Fruit fly (Drosophila melanogaster): ENCODE measurements around the gene Spn77Ba.

Spn77Ba gene

DNA sequence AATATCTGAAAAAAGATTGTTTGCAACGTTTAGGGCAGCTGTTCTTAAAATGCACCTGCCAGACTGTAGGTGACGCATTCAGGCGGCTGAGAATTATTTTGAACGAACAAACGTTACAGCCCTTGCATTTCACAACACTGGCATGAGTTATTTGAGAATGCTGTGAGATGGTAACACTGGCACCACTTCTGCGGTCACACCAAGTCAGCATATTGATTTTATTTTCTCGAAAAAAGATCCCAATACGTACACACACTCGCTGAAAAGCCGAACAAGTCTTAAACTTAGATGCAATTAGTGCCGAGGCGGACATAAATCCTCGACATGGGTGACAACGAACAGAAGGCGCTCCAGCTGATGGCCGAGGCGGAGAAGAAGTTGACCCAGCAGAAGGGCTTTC, 3.5 kb upstream of the Spn77Ba start, which contains the start of gene alphaSnap (continued):
- no peak for TF ChIP-seq pum (GFP tag; optimal IDR thresholded peaks at IDR 0.05)
- TF ChIP-seq CG34224 (GFP tag; IDR thresholded peaks at IDR 0.05; ENCODE audit: partially characterized antibody): peak; percentile 36; the same call in 1 of the 3 replicates
- peak; percentile 38 for TF ChIP-seq lilli (GFP tag; optimal IDR thresholded peaks at IDR 0.05)
- TF ChIP-seq gem (tag; optimal IDR thresholded peaks at IDR 0.05): no peak
- TF ChIP-seq Aef1 (GFP tag; IDR thresholded peaks at IDR 0.05): no peak
- no peak for TF ChIP-seq crc (GFP tag; optimal IDR thresholded peaks at IDR 0.05)
- TF ChIP-seq CG16863 (GFP tag; optimal IDR thresholded peaks at IDR 0.05): no peak
- no peak for TF ChIP-seq CG1792 (GFP tag; optimal IDR thresholded peaks at IDR 0.05)
- no peak for TF ChIP-seq CG30431 (GFP tag; optimal IDR thresholded peaks at IDR 0.05)
- no peak for TF ChIP-seq CG31441 (GFP tag; IDR thresholded peaks at IDR 0.05)
- peak in 1 of 2 experiments; percentile 55 for TF ChIP-seq Pdp1 (GFP tag; optimal IDR thresholded peaks at IDR 0.05)
- peak; percentile 14 for TF ChIP-seq CG1647 (GFP tag; optimal IDR thresholded peaks at IDR 0.05)
- TF ChIP-seq ssp (GFP tag; IDR thresholded peaks at IDR 0.05): no peak
- TF ChIP-seq chinmo (GFP tag; IDR thresholded peaks at IDR 0.05; ENCODE audit: partially characterized antibody): no peak
- TF ChIP-seq run (tag; optimal IDR thresholded peaks at IDR 0.05): no peak
- no peak for TF ChIP-seq otp (GFP tag; IDR thresholded peaks at IDR 0.05)
- TF ChIP-seq org-1 (GFP tag; optimal IDR thresholded peaks at IDR 0.05): no peak
- TF ChIP-seq bab2 (GFP tag; optimal IDR thresholded peaks at IDR 0.05): no peak
- no peak for TF ChIP-seq C15 (GFP tag; IDR thresholded peaks at IDR 0.05)
- no peak for TF ChIP-seq CG11560 (tag; IDR thresholded peaks at IDR 0.05)
- peak; percentile 49 for TF ChIP-seq slbo (GFP tag; IDR thresholded peaks at IDR 0.05)
- TF ChIP-seq CG5180 (GFP tag; optimal IDR thresholded peaks at IDR 0.05): no peak
- no peak; the same call in 1 of the 2 replicates for TF ChIP-seq CG14014 (GFP tag; IDR thresholded peaks at IDR 0.05)
- no peak for TF ChIP-seq eve (GFP tag; optimal IDR thresholded peaks at IDR 0.05)
- TF ChIP-seq gro (GFP tag; optimal IDR thresholded peaks at IDR 0.05): peak; percentile 31
- TF ChIP-seq CG14860 (GFP tag; IDR thresholded peaks at IDR 0.05; ENCODE audit: partially characterized antibody): no peak
- TF ChIP-seq NC2β (GFP tag; optimal IDR thresholded peaks at IDR 0.05): no peak
- TF ChIP-seq fd3F (GFP tag; optimal IDR thresholded peaks at IDR 0.05): no peak
- TF ChIP-seq CG11456 (GFP tag; IDR thresholded peaks at IDR 0.05): peak; percentile 38; the same call in 1 of the 3 replicates
- no peak for TF ChIP-seq repo (GFP tag; optimal IDR thresholded peaks at IDR 0.05)
- no peak for TF ChIP-seq CG10543 (GFP tag; optimal IDR thresholded peaks at IDR 0.05)
- TF ChIP-seq Xrp1 (GFP tag; IDR thresholded peaks at IDR 0.05): peak; percentile 34; the same call in 1 of the 2 replicates
- TF ChIP-seq esg (GFP tag; conservative IDR thresholded peaks at IDR 0.05): no peak
- TF ChIP-seq MBD-R2 (GFP tag; IDR thresholded peaks at IDR 0.05): peak; percentile 83
- TF ChIP-seq slp2 (GFP tag; optimal IDR thresholded peaks at IDR 0.05): no peak
- no peak for TF ChIP-seq CG6813 (GFP tag; optimal IDR thresholded peaks at IDR 0.05)
- peak; percentile 50 for TF ChIP-seq CG2120 (GFP tag; optimal IDR thresholded peaks at IDR 0.05)
- TF ChIP-seq tgo (GFP tag; IDR thresholded peaks at IDR 0.05): no peak
- TF ChIP-seq CG16813 (GFP tag; IDR thresholded peaks at IDR 0.05; ENCODE audit: partially characterized antibody): peak; percentile 36; the same call in 1 of the 3 replicates
- no peak for TF ChIP-seq CG8924 (tag; optimal IDR thresholded peaks at IDR 0.05)
- no peak for TF ChIP-seq Meics (GFP tag; optimal IDR thresholded peaks at IDR 0.05)
- 0 out of 2 replicates have a peak, but pooled peaks have one; percentile 40 for TF ChIP-seq unc-4 (GFP tag; IDR thresholded peaks at IDR 0.05; ENCODE audit: partially characterized antibody)
- TF ChIP-seq ind (GFP tag; optimal IDR thresholded peaks at IDR 0.05): no peak
- TF ChIP-seq cg (GFP tag; optimal IDR thresholded peaks at IDR 0.05): peak; percentile 4
- TF ChIP-seq sens (GFP tag): no peak
- TF ChIP-seq HHEX (GFP tag; optimal IDR thresholded peaks at IDR 0.05): no peak
- TF ChIP-seq Myb (GFP tag; optimal IDR thresholded peaks at IDR 0.05): peak; percentile 98
- TF ChIP-seq hbn (GFP tag; IDR thresholded peaks at IDR 0.05; ENCODE audit: partially characterized antibody): peak; percentile 46; the same call in 1 of the 2 replicates
- no peak for TF ChIP-seq Awh (GFP tag; IDR thresholded peaks at IDR 0.05)
- no peak for TF ChIP-seq pfk (GFP tag; optimal IDR thresholded peaks at IDR 0.05)
- peak; percentile 7 for TF ChIP-seq CG9437 (GFP tag; optimal IDR thresholded peaks at IDR 0.05)
